Worm (Caenorhabditis elegans) whole organism, early embryonic: ENCODE results near the gene R09D1.14.

ENCODE experiments used
- B0310.2 ChIP-seq: sonication (generic microtip); optimal IDR thresholded peaks from 2 replicates; lab custom pipeline; 2016; ENCODE audit warnings: mild to moderate bottlenecking, missing genetic modification characterization, missing compliant biosample characterization
- F13C5.2 ChIP-seq: sonication (generic microtip); optimal IDR thresholded peaks from 2 replicates; lab custom pipeline; 2017; ENCODE audit warnings: mild to moderate bottlenecking, missing genetic modification characterization, inconsistent platforms, missing compliant biosample characterization
- aly-1 ChIP-seq: sonication (generic microtip); optimal IDR thresholded peaks from 2 replicates; lab custom pipeline; 2016; ENCODE audit warnings: missing genetic modification characterization, missing compliant biosample characterization
- ama-1 ChIP-seq: fragments of 150-350 bp; optimal IDR thresholded peaks from 2 replicates; lab custom pipeline; 2014
- ceh-13 ChIP-seq: fragments of 200-800 bp; sonication (Bioruptor generic); optimal IDR thresholded peaks from 2 replicates; lab custom pipeline; 2018; ENCODE audit warnings: mild to moderate bottlenecking, missing genetic modification characterization, missing compliant biosample characterization
- ceh-36 ChIP-seq: sonication (generic microtip); optimal IDR thresholded peaks from 2 replicates; lab custom pipeline; 2016; ENCODE audit warnings: missing genetic modification characterization, inconsistent platforms, missing compliant biosample characterization
- ets-7 ChIP-seq: sonication (generic microtip); optimal IDR thresholded peaks from 2 replicates; lab custom pipeline; 2016; ENCODE audit warnings: missing genotype, missing genetic modification characterization, missing compliant biosample characterization
- flt-1 ChIP-seq: fragments of 200-800 bp; sonication (Bioruptor generic); IDR thresholded peaks from 2 replicates; pipeline ENCODE4 v1.3.6; 2022; ENCODE audit warnings: missing genetic modification characterization, missing compliant biosample characterization
- hmbx-1 ChIP-seq: sonication (generic microtip); optimal IDR thresholded peaks from 2 replicates; lab custom pipeline; 2016; ENCODE audit warnings: mild to moderate bottlenecking, missing genetic modification characterization, missing compliant biosample characterization
- hmg-4 ChIP-seq: fragments of 200-800 bp; sonication (Bioruptor generic); optimal IDR thresholded peaks from 2 replicates; lab custom pipeline; 2018; ENCODE audit warnings: mild to moderate bottlenecking, missing genetic modification characterization, missing compliant biosample characterization
- hnd-1 ChIP-seq: sonication (generic microtip); optimal IDR thresholded peaks from 2 replicates; lab custom pipeline; 2016; ENCODE audit warnings: missing genetic modification characterization, missing compliant biosample characterization
- pes-1 ChIP-seq: fragments of 200-800 bp; sonication (Bioruptor generic); IDR thresholded peaks from 2 replicates; pipeline ENCODE4 v1.3.6; 2022; ENCODE audit warnings: missing genetic modification reagents, missing genetic modification characterization, missing compliant biosample characterization
- scrt-1 ChIP-seq: fragments of 200-800 bp; sonication (Bioruptor generic); IDR thresholded peaks from 2 replicates; pipeline ENCODE4 v1.3.6; 2022; ENCODE audit warnings: missing genetic modification characterization, missing compliant biosample characterization
- sea-1 ChIP-seq: fragments of 200-800 bp; sonication (Bioruptor generic); conservative IDR thresholded peaks from 2 replicates; pipeline ENCODE4 v1.3.6; 2022; ENCODE audit warnings: missing genetic modification characterization, missing compliant biosample characterization
- tbx-11 ChIP-seq: fragments of 200-800 bp; sonication (Bioruptor generic); IDR thresholded peaks from 2 replicates; pipeline ENCODE4 v1.3.6; 2022; ENCODE audit warnings: missing genetic modification characterization, missing compliant biosample characterization
- tbx-37 ChIP-seq: fragments of 200-800 bp; sonication (Bioruptor generic); conservative IDR thresholded peaks from 2 replicates; pipeline ENCODE4 v1.3.6; 2022; ENCODE audit warnings: missing genetic modification reagents, missing genetic modification characterization, missing compliant biosample characterization
- tra-4 ChIP-seq: sonication (generic microtip); optimal IDR thresholded peaks from 2 replicates; lab custom pipeline; 2017; ENCODE audit warnings: missing genetic modification characterization, missing compliant biosample characterization

The R09D1.14 gene

ce11 chrII:9482529-9482928 is 23.2 kb upstream of the R09D1.14 start:
- TF ChIP-seq hmbx-1 (no peak), tra-4 (no peak), hnd-1 (tag; lab: Kevin White, UChicago) (no peak), B0310.2 (tag; lab: Kevin White, UChicago) (no peak), ets-7 (tag; lab: Kevin White, UChicago) (no peak), sea-1 (no peak), F13C5.2 (tag; lab: Kevin White, UChicago) (no peak), tbx-11 (no peak), ceh-13 (GFP tag; lab: Kevin White, UChicago) (no peak), ceh-36 (tag; lab: Kevin White, UChicago) (no peak), scrt-1 (GFP tag; lab: Robert Waterston, UW) (no peak), ama-1 (lab: Kevin White, UChicago) (no peak), aly-1 (tag; lab: Kevin White, UChicago) (no peak), tbx-37 (no peak)

ce11 chrII:9481427-9481826 is 22.1 kb upstream of the R09D1.14 start:
- no peak for TF ChIP-seq ama-1 (lab: Kevin White, UChicago)

ce11 chrII:9480006-9480405 is 20.6 kb upstream of the R09D1.14 start, which contains the start of gene T19H5.7:
TSS of gene T19H5.7 (minus strand) at chrII:9480106.
- TF ChIP-seq hnd-1 (tag; lab: Kevin White, UChicago): no peak
- no peak for TF ChIP-seq tbx-11
- TF ChIP-seq ama-1 (lab: Kevin White, UChicago): no peak
- no peak for TF ChIP-seq F13C5.2 (tag; lab: Kevin White, UChicago)
- TF ChIP-seq hmbx-1: no peak
- TF ChIP-seq sea-1: no peak
- TF ChIP-seq ets-7 (tag; lab: Kevin White, UChicago): no peak
- TF ChIP-seq tra-4: no peak
- no peak for TF ChIP-seq ceh-36 (tag; lab: Kevin White, UChicago)
- no peak for TF ChIP-seq pes-1
- TF ChIP-seq scrt-1 (GFP tag; lab: Robert Waterston, UW): no peak
- TF ChIP-seq aly-1 (tag; lab: Kevin White, UChicago): no peak
- TF ChIP-seq flt-1 (GFP tag; lab: Robert Waterston, UW): no peak
- TF ChIP-seq B0310.2 (tag; lab: Kevin White, UChicago): no peak
- TF ChIP-seq ceh-13 (GFP tag; lab: Kevin White, UChicago): no peak
- TF ChIP-seq hmg-4 (GFP tag; lab: Kevin White, UChicago): no peak
- TF ChIP-seq tbx-37: no peak

ce11 chrII:9477567-9477966 is 18.2 kb upstream of the R09D1.14 start, which contains the start of gene chil-27:
TSS of gene chil-27 (plus strand) at chrII:9477867.
- TF ChIP-seq sea-1 (no peak), pes-1 (no peak), flt-1 (GFP tag; lab: Robert Waterston, UW) (no peak), ceh-13 (GFP tag; lab: Kevin White, UChicago) (no peak), ama-1 (lab: Kevin White, UChicago) (no peak), tra-4 (no peak), hmg-4 (GFP tag; lab: Kevin White, UChicago) (no peak), F13C5.2 (tag; lab: Kevin White, UChicago) (no peak), ets-7 (tag; lab: Kevin White, UChicago) (no peak), tbx-11 (no peak), B0310.2 (tag; lab: Kevin White, UChicago) (no peak), ceh-36 (tag; lab: Kevin White, UChicago) (no peak), scrt-1 (GFP tag; lab: Robert Waterston, UW) (no peak), hnd-1 (tag; lab: Kevin White, UChicago) (no peak), tbx-37 (no peak)

- TF ChIP-seq hmg-4 (GFP tag; lab: Kevin White, UChicago) (no peak), tra-4 (no peak), ceh-36 (tag; lab: Kevin White, UChicago) (no peak), ets-7 (tag; lab: Kevin White, UChicago) (no peak), ceh-13 (GFP tag; lab: Kevin White, UChicago) (no peak), scrt-1 (GFP tag; lab: Robert Waterston, UW) (no peak), B0310.2 (tag; lab: Kevin White, UChicago) (no peak), flt-1 (GFP tag; lab: Robert Waterston, UW) (no peak), hnd-1 (tag; lab: Kevin White, UChicago) (no peak)
Observed at ce11 chrII:9474367-9475105, 15.2 kb upstream of the R09D1.14 start, which contains the start of the genes chil-25 and chil-26. TSS of gene chil-25 (minus strand) at chrII:9474467. TSS of gene chil-26 (plus strand) at chrII:9475055.

ce11 chrII:9470027-9470426 is 10.7 kb upstream of the R09D1.14 start, which contains the start of gene T19H5.6:
TSS of gene T19H5.6 (minus strand) at chrII:9470221.
- TF ChIP-seq scrt-1 (GFP tag; lab: Robert Waterston, UW): no peak
- TF ChIP-seq hnd-1 (tag; lab: Kevin White, UChicago): no peak
- no peak for TF ChIP-seq hmbx-1
- no peak for TF ChIP-seq pes-1
- TF ChIP-seq F13C5.2 (tag; lab: Kevin White, UChicago): no peak
- TF ChIP-seq B0310.2 (tag; lab: Kevin White, UChicago): no peak
- TF ChIP-seq ets-7 (tag; lab: Kevin White, UChicago): no peak
- no peak for TF ChIP-seq tbx-11
- TF ChIP-seq aly-1 (tag; lab: Kevin White, UChicago): no peak
- TF ChIP-seq tra-4: no peak
- TF ChIP-seq flt-1 (GFP tag; lab: Robert Waterston, UW): no peak
- TF ChIP-seq tbx-37: no peak
- TF ChIP-seq ceh-36 (tag; lab: Kevin White, UChicago): no peak
- TF ChIP-seq sea-1: no peak
- TF ChIP-seq ceh-13 (GFP tag; lab: Kevin White, UChicago): no peak

- TF ChIP-seq ceh-36 (tag; lab: Kevin White, UChicago) (no peak), F13C5.2 (tag; lab: Kevin White, UChicago) (no peak), ama-1 (lab: Kevin White, UChicago) (no peak), pes-1 (no peak), hmbx-1 (no peak), flt-1 (GFP tag; lab: Robert Waterston, UW) (no peak), scrt-1 (GFP tag; lab: Robert Waterston, UW) (no peak), ets-7 (tag; lab: Kevin White, UChicago) (no peak), sea-1 (no peak), hmg-4 (GFP tag; lab: Kevin White, UChicago) (no peak), tbx-37 (no peak), tbx-11 (no peak), B0310.2 (tag; lab: Kevin White, UChicago) (no peak), aly-1 (tag; lab: Kevin White, UChicago) (no peak), ceh-13 (GFP tag; lab: Kevin White, UChicago) (no peak)
Observed at ce11 chrII:9468414-9468813, 9.1 kb upstream of the R09D1.14 start, which contains the start of gene chil-23. TSS of gene chil-23 (minus strand) at chrII:9468611.
